Worm (Caenorhabditis elegans): ENCODE results near the gene nspg-1.
"Not testable (repeated sequence)": the region's sequence is repeated elsewhere in the genome, so short reads cannot be mapped to it uniquely, and the experiment has no call there.

DNA sequence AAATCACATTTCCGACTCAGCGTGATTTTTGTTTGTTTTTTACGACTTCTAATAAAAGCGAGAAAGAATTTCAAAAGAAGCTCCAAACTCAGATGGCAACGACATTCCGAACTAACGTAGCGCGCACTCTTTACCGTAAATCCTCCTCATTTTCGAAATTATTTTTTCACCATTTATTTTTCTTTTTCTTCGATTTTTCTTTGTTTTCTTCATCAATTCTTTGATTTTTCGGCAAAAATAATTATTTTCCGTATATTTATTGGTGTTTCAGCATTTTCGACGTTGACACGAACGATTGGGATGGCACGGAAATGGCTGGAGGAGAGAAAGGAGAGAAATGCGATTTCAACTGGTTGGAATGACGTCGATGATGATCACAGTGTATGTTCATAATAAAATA is 2.3 kb downstream of the nspg-1 start, which contains the start of gene T07F10.5:
- TF ChIP-seq dao-5, W03F9.2, him-1 (tag; optimal IDR thresholded peaks at IDR 0.05): not testable (repeated sequence)

Measured in whole organism, L4/young adult.